Worm (Caenorhabditis elegans) whole organism, young adult: ENCODE measurements around the gene ZK402.1.
A peak's percentile ranks its signal among the peaks of the same experiment; 100 is the strongest.

ENCODE experiments used
- F33H1.4 ChIP-seq: fragments of 200-800 bp; sonication (Bioruptor generic); IDR thresholded peaks from 2 replicates; pipeline ENCODE4 v1.3.6; 2022; ENCODE audit warnings: missing genetic modification reagents, missing genetic modification characterization, missing compliant biosample characterization
- F39B2.1 ChIP-seq: fragments of 200-800 bp; sonication (Bioruptor generic); IDR thresholded peaks from 2 replicates; pipeline ENCODE4 v1.3.6; 2022; ENCODE audit warnings: missing genetic modification reagents, missing genetic modification characterization, missing compliant biosample characterization
- Y56A3A.18 ChIP-seq: fragments of 200-800 bp; sonication (Bioruptor generic); IDR thresholded peaks from 2 replicates; pipeline ENCODE4 v1.3.6; 2022; ENCODE audit warnings: missing genetic modification reagents, missing genetic modification characterization, missing compliant biosample characterization
- Y67H2A.10 ChIP-seq: fragments of 200-800 bp; sonication (Bioruptor generic); conservative IDR thresholded peaks from 2 replicates; pipeline ENCODE4 v1.3.6; 2022; ENCODE audit warnings: missing genetic modification reagents, missing genetic modification characterization, missing compliant biosample characterization
- ZK185.1 ChIP-seq: sonication (generic microtip); optimal IDR thresholded peaks from 2 replicates; lab custom pipeline; 2016; ENCODE audit warnings: mild to moderate bottlenecking, missing genetic modification characterization, missing compliant biosample characterization; ENCODE audit not compliant: poor library complexity, severe bottlenecking
- akir-1 ChIP-seq: fragments of 200-800 bp; sonication (Bioruptor generic); optimal IDR thresholded peaks from 2 replicates; lab custom pipeline; 2018; ENCODE audit warnings: mild to moderate bottlenecking, missing genetic modification characterization, moderate library complexity, missing compliant biosample characterization
- ccch-3 ChIP-seq: fragments of 200-800 bp; sonication (Bioruptor generic); optimal IDR thresholded peaks from 2 replicates; lab custom pipeline; 2018; ENCODE audit warnings: mild to moderate bottlenecking, missing genetic modification characterization, missing compliant biosample characterization
- cebp-1 ChIP-seq, 2 experiments: fragments of 200-800 bp in 1 of 2; sonication (Bioruptor generic) in 1 of 2; sonication (generic microtip) in 1 of 2; IDR thresholded peaks in 1 of 2; optimal IDR thresholded peaks in 1 of 2; 2 replicates each; pipeline versions ENCODE4 v1.3.6 to Lab custom; 2017 to 2022; ENCODE audit warnings: missing compliant biosample characterization in 2 of 2, missing genetic modification characterization in 2 of 2, mild to moderate bottlenecking in 1 of 2, missing genetic modification reagents in 1 of 2, moderate library complexity in 1 of 2
- ceh-91 ChIP-seq: fragments of 200-800 bp; sonication (Bioruptor generic); IDR thresholded peaks from 2 replicates; pipeline ENCODE4 v1.3.6; 2022; ENCODE audit warnings: missing genetic modification reagents, missing genetic modification characterization, missing compliant biosample characterization
- die-1 ChIP-seq: sonication (generic microtip); optimal IDR thresholded peaks from 2 replicates; lab custom pipeline; 2016; ENCODE audit warnings: missing genotype, mild to moderate bottlenecking, missing genetic modification characterization, missing compliant biosample characterization
- dpff-1 ChIP-seq: sonication (generic microtip); optimal IDR thresholded peaks from 2 replicates; lab custom pipeline; 2017; ENCODE audit warnings: mild to moderate bottlenecking, missing genetic modification characterization, missing compliant biosample characterization
- egl-18 ChIP-seq: fragments of 200-800 bp; sonication (Bioruptor generic); IDR thresholded peaks from 2 replicates; pipeline ENCODE4 v1.3.6; 2022; ENCODE audit warnings: missing genetic modification reagents, missing genetic modification characterization, missing compliant biosample characterization
- ekl-4 ChIP-seq: fragments of 200-800 bp; sonication (Bioruptor generic); IDR thresholded peaks from 2 replicates; pipeline ENCODE4 v1.3.6; 2022; ENCODE audit warnings: missing genetic modification reagents, missing genetic modification characterization, missing compliant biosample characterization
- fkh-3 ChIP-seq: sonication (generic microtip); optimal IDR thresholded peaks from 2 replicates; lab custom pipeline; 2016; ENCODE audit warnings: mild to moderate bottlenecking, missing genetic modification characterization, missing compliant biosample characterization
- hmg-1.2 ChIP-seq: fragments of 200-800 bp; sonication (Bioruptor generic); IDR thresholded peaks from 2 replicates; pipeline ENCODE4 v1.3.6; 2022; ENCODE audit warnings: missing genetic modification reagents, missing genetic modification characterization, missing compliant biosample characterization
- hsf-1 ChIP-seq: fragments of 200-800 bp; sonication (Bioruptor generic); IDR thresholded peaks from 2 replicates; pipeline ENCODE4 v1.3.6; 2022; ENCODE audit warnings: missing genetic modification reagents, missing genetic modification characterization, missing compliant biosample characterization
- lag-1 ChIP-seq: fragments of 200-800 bp; sonication (Bioruptor generic); IDR thresholded peaks from 2 replicates; pipeline ENCODE4 v1.3.6; 2022; ENCODE audit warnings: missing genetic modification reagents, missing genetic modification characterization, missing compliant biosample characterization
- let-526 ChIP-seq: fragments of 200-800 bp; sonication (Bioruptor generic); IDR thresholded peaks from 2 replicates; pipeline ENCODE4 v1.3.6; 2022; ENCODE audit warnings: missing genetic modification reagents, missing genetic modification characterization, missing compliant biosample characterization
- lin-26 ChIP-seq: fragments of 200-800 bp; sonication (Bioruptor generic); IDR thresholded peaks from 2 replicates; pipeline ENCODE4 v1.3.6; 2022; ENCODE audit warnings: missing genetic modification reagents, missing genetic modification characterization, missing compliant biosample characterization
- madf-3 ChIP-seq: fragments of 200-800 bp; sonication (Bioruptor generic); IDR thresholded peaks from 2 replicates; pipeline ENCODE4 v1.3.6; 2022; ENCODE audit warnings: missing genetic modification reagents, missing genetic modification characterization, missing compliant biosample characterization
- madf-6 ChIP-seq: fragments of 200-800 bp; sonication (Bioruptor generic); IDR thresholded peaks from 2 replicates; pipeline ENCODE4 v1.3.6; 2022; ENCODE audit warnings: missing genetic modification reagents, missing genetic modification characterization, missing compliant biosample characterization
- mcd-1 ChIP-seq: fragments of 200-800 bp; sonication (Bioruptor generic); IDR thresholded peaks from 2 replicates; pipeline ENCODE4 v1.3.6; 2022; ENCODE audit warnings: missing genetic modification reagents, missing genetic modification characterization, missing compliant biosample characterization
- mxl-1 ChIP-seq: sonication (generic microtip); optimal IDR thresholded peaks from 2 replicates; lab custom pipeline; 2016; ENCODE audit warnings: missing genetic modification characterization, missing compliant biosample characterization
- nfya-1 ChIP-seq: sonication (generic microtip); optimal IDR thresholded peaks from 2 replicates; lab custom pipeline; 2017; ENCODE audit warnings: antibody characterized with exemption, missing compliant biosample characterization, missing genetic modification characterization, borderline replicate concordance; ENCODE audit not compliant: insufficient read depth
- nfya-2 ChIP-seq: fragments of 200-800 bp; sonication (Bioruptor generic); IDR thresholded peaks from 2 replicates; pipeline ENCODE4 v1.3.6; 2022; ENCODE audit warnings: missing genetic modification reagents, missing genetic modification characterization, missing compliant biosample characterization
- nfyb-1 ChIP-seq: fragments of 200-800 bp; sonication (Bioruptor generic); IDR thresholded peaks from 2 replicates; pipeline ENCODE4 v1.3.6; 2022; ENCODE audit warnings: missing genetic modification reagents, missing genetic modification characterization, missing compliant biosample characterization
- nhr-120 ChIP-seq: fragments of 200-800 bp; sonication (Bioruptor generic); IDR thresholded peaks from 2 replicates; pipeline ENCODE4 v1.3.6; 2022; ENCODE audit warnings: missing genetic modification characterization, missing compliant biosample characterization
- nhr-179 ChIP-seq: sonication (generic microtip); optimal IDR thresholded peaks from 2 replicates; lab custom pipeline; 2016; ENCODE audit warnings: mild to moderate bottlenecking, missing genetic modification characterization, missing compliant biosample characterization
- nhr-80 ChIP-seq: sonication (generic microtip); optimal IDR thresholded peaks from 2 replicates; lab custom pipeline; 2016; ENCODE audit warnings: missing genetic modification characterization, missing compliant biosample characterization
- pbrm-1 ChIP-seq: fragments of 200-800 bp; sonication (Bioruptor generic); IDR thresholded peaks from 2 replicates; pipeline ENCODE4 v1.3.6; 2022; ENCODE audit warnings: missing genetic modification reagents, missing genetic modification characterization, missing compliant biosample characterization
- pha-4 ChIP-seq: fragments of 150-350 bp; sonication (generic microtip); optimal IDR thresholded peaks from 2 replicates; lab custom pipeline; 2014; ENCODE audit warnings: missing biosample characterization, missing genetic modification reagents, missing genetic modification characterization
- sdz-38 ChIP-seq: sonication (generic microtip); optimal IDR thresholded peaks from 2 replicates; lab custom pipeline; 2016; ENCODE audit warnings: missing genotype, missing genetic modification characterization, missing compliant biosample characterization
- somi-1 ChIP-seq: fragments of 200-800 bp; sonication (Bioruptor generic); optimal IDR thresholded peaks from 2 replicates; lab custom pipeline; 2018; ENCODE audit warnings: mild to moderate bottlenecking, missing genetic modification characterization, missing compliant biosample characterization
- tbx-9 ChIP-seq: sonication (generic microtip); optimal IDR thresholded peaks from 2 replicates; lab custom pipeline; 2016; ENCODE audit warnings: borderline replicate concordance, missing genetic modification characterization, inconsistent platforms, missing compliant biosample characterization
- tlf-1 ChIP-seq: fragments of 200-800 bp; sonication (Bioruptor generic); optimal IDR thresholded peaks from 2 replicates; lab custom pipeline; 2018; ENCODE audit warnings: mild to moderate bottlenecking, missing genetic modification characterization, missing compliant biosample characterization
- unc-130 ChIP-seq: sonication (generic microtip); optimal IDR thresholded peaks from 2 replicates; lab custom pipeline; 2016; ENCODE audit warnings: missing genetic modification reagents, missing genetic modification characterization, missing compliant biosample characterization
- xnd-1 ChIP-seq: sonication (generic microtip); optimal IDR thresholded peaks from 2 replicates; lab custom pipeline; 2016; ENCODE audit warnings: missing genotype, missing genetic modification reagents, missing genetic modification characterization, missing compliant biosample characterization
- zfh-2 ChIP-seq: fragments of 200-800 bp; sonication (Bioruptor generic); conservative IDR thresholded peaks from 2 replicates; pipeline ENCODE4 v1.3.6; 2022; ENCODE audit warnings: missing genetic modification reagents, missing genetic modification characterization, missing compliant biosample characterization
- zim-3 ChIP-seq: sonication (generic microtip); optimal IDR thresholded peaks from 2 replicates; lab custom pipeline; 2017; ENCODE audit warnings: mild to moderate bottlenecking, missing genetic modification characterization, moderate library complexity, missing compliant biosample characterization
- ztf-26 ChIP-seq: sonication (generic microtip); optimal IDR thresholded peaks from 2 replicates; lab custom pipeline; 2017; ENCODE audit warnings: missing genetic modification characterization, missing compliant biosample characterization
- ztf-28 ChIP-seq: fragments of 200-800 bp; sonication (Bioruptor generic); IDR thresholded peaks from 2 replicates; pipeline ENCODE4 v1.3.6; 2022; ENCODE audit warnings: missing genetic modification reagents, missing genetic modification characterization, missing compliant biosample characterization
- ztf-3 ChIP-seq: fragments of 200-800 bp; sonication (Bioruptor generic); optimal IDR thresholded peaks from 2 replicates; lab custom pipeline; 2018; ENCODE audit warnings: mild to moderate bottlenecking, missing genetic modification characterization, missing compliant biosample characterization

The ZK402.1 gene

DNA sequence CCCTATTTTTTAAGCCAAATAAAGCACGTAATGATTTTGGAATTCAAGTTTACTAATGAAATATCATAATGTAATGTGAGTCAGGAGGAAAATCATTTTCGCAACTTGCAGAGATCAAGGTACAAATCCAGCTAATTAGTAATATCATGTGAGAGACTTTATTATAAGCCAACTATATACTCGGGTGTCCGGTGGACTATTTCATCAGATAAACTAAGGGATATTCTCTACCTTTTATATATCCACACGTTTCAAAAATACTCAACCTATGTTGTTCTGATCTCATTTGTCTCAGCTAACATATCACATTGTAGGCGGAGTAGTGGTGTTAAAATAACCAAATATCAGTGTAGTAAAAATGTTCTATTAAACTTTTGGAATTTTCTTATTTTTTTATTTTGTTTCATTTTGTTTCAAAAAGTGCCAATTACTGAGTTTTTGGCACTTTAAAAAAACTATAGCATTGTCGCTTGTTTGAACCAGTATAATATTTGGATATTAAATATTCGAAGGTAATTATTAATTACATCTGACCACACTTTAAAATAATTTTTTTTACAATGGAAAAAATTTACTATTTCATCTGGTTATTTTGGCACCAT lies 14.6 kb upstream of the ZK402.1 start (continued):
- TF ChIP-seq nfyb-1 (GFP tag; lab: Robert Waterston, UW) (peak; percentile 93), die-1 (tag; lab: Kevin White, UChicago) (no peak), hsf-1 (GFP tag; lab: Robert Waterston, UW) (no peak), somi-1 (GFP tag; lab: Kevin White, UChicago) (peak; percentile 66), sdz-38 (tag; lab: Kevin White, UChicago) (no peak), ztf-28 (GFP tag; lab: Robert Waterston, UW) (no peak), zim-3 (tag; lab: Kevin White, UChicago) (no peak), tlf-1 (peak; percentile 92), mxl-1 (tag; lab: Kevin White, UChicago) (no peak), egl-18 (GFP tag; lab: Robert Waterston, UW) (peak; percentile 68; the same call in 1 of the 2 replicates), nhr-80 (peak; percentile 66), cebp-1 (GFP tag; IDR thresholded peaks at IDR 0.05; lab: Robert Waterston, UW) (no peak), cebp-1 (tag; optimal IDR thresholded peaks at IDR 0.05; lab: Kevin White, UChicago) (peak; percentile 93), nhr-179 (tag; lab: Kevin White, UChicago) (peak; percentile 25), Y67H2A.10 (GFP tag; lab: Robert Waterston, UW) (no peak), nfya-2 (GFP tag; lab: Robert Waterston, UW) (no peak), akir-1 (GFP tag; lab: Kevin White, UChicago) (peak; percentile 23), hmg-1.2 (GFP tag; lab: Robert Waterston, UW) (peak; percentile 77), ekl-4 (GFP tag; lab: Robert Waterston, UW) (peak; percentile 60), tbx-9 (no peak), madf-3 (GFP tag; lab: Robert Waterston, UW) (no peak), Y56A3A.18 (GFP tag; lab: Robert Waterston, UW) (peak; percentile 97), unc-130 (GFP tag; lab: Kevin White, UChicago) (no peak), let-526 (peak; percentile 64; the same call in 1 of the 2 replicates), nfya-1 (tag; lab: Kevin White, UChicago) (no peak), nhr-120 (GFP tag; lab: Robert Waterston, UW) (no peak), ztf-26 (tag; lab: Kevin White, UChicago) (peak; percentile 98), ztf-3 (GFP tag; lab: Kevin White, UChicago) (peak; percentile 85), F33H1.4 (no peak), pbrm-1 (GFP tag; lab: Robert Waterston, UW) (peak; percentile 84), pha-4 (no peak), fkh-3 (tag; lab: Kevin White, UChicago) (no peak)

DNA sequence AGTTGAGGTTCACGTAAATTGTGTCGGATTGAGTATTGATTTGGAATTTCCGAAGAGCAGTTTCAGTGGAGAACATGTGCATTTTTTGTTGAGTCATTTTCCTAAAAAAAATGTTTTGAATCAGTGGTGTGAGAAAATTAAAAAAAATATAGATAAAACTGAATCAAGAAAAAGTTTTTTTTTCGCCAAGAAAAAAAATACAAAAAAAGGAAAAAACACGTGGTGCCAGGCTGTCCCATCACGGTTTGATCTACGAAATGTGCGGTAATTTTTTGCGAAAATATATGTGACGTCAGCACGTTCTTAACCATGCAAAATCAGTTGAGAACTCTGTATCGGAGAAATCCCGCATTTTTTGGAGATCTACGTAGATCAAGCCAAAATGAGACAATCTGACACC lies 10.2 kb upstream of the ZK402.1 start, which contains the start of gene F56C3.9:
Gene F56C3.9 (minus strand): TSS at position 101 of the 400 bp plus-strand sequence.
- TF ChIP-seq madf-3 (GFP tag; lab: Robert Waterston, UW) (no peak), madf-6 (no peak), lin-26 (GFP tag; lab: Robert Waterston, UW) (no peak), ccch-3 (GFP tag; lab: Kevin White, UChicago) (no peak), zfh-2 (GFP tag; lab: Robert Waterston, UW) (no peak), lag-1 (no peak), tbx-9 (no peak), ceh-91 (GFP tag; lab: Robert Waterston, UW) (no peak), ZK185.1 (no peak), F39B2.1 (GFP tag; lab: Robert Waterston, UW) (no peak), ztf-26 (tag; lab: Kevin White, UChicago) (no peak), dpff-1 (tag; lab: Kevin White, UChicago) (no peak), mcd-1 (no peak), xnd-1 (tag; lab: Kevin White, UChicago) (no peak)
